Worm (Caenorhabditis elegans): ENCODE data around the gene C47A4.3.

C47A4.3 gene

ce11 chrIV:13783237-13784012 is 41.3 kb upstream of the C47A4.3 start, which contains the start of gene iscu-1 (continued):
- TF ChIP-seq T26A8.4 (GFP tag; IDR thresholded peaks at IDR 0.05) (no peak), daf-16 (GFP tag; optimal IDR thresholded peaks at IDR 0.05) (no peak), daf-16 (tag; optimal IDR thresholded peaks at IDR 0.05) (peak; percentile 77), ceh-62 (tag; optimal IDR thresholded peaks at IDR 0.05) (no peak), unc-62 (GFP tag; optimal IDR thresholded peaks at IDR 0.05 in 1 of 2) (no peak), unc-62 (tag; optimal IDR thresholded peaks at IDR 0.05) (no peak), ceh-32 (tag; optimal IDR thresholded peaks at IDR 0.05; ENCODE audit: poor library complexity) (no peak), nhr-6 (tag; optimal IDR thresholded peaks at IDR 0.05) (peak; percentile 44), nhr-25 (tag; optimal IDR thresholded peaks at IDR 0.05; ENCODE audit: borderline replicate concordance, insufficient read depth) (no peak), hmg-1.1 (GFP tag; IDR thresholded peaks at IDR 0.05) (0 out of 2 replicates have a peak, but pooled peaks have one; percentile 13), zip-2 (tag; optimal IDR thresholded peaks at IDR 0.05) (no peak), pqm-1 (tag; optimal IDR thresholded peaks at IDR 0.05) (peak; percentile 16)

ce11 chrIV:13782319-13782718 is 40.2 kb upstream of the C47A4.3 start:
- TF ChIP-seq ceh-20 (GFP tag; IDR thresholded peaks at IDR 0.05) (no peak), fkh-10 (GFP tag; optimal IDR thresholded peaks at IDR 0.05) (no peak), snpc-1.2 (GFP tag; IDR thresholded peaks at IDR 0.05) (peak; percentile 42; the same call in 1 of the 2 replicates), pha-4 (GFP tag; IDR thresholded peaks at IDR 0.05) (0 out of 2 replicates have a peak, but pooled peaks have one; percentile 19), pha-4 (tag; optimal IDR thresholded peaks at IDR 0.05) (no peak), nhr-10 (tag; optimal IDR thresholded peaks at IDR 0.05) (no peak), nhr-42 (GFP tag; IDR thresholded peaks at IDR 0.05) (no peak), cey-2 (tag; optimal IDR thresholded peaks at IDR 0.05; ENCODE audit: borderline replicate concordance, insufficient read depth) (no peak), zfp-3 (GFP tag; conservative IDR thresholded peaks at IDR 0.05) (no peak)

- TF ChIP-seq mxl-3 (GFP tag; optimal IDR thresholded peaks at IDR 0.05) (no peak), nhr-42 (GFP tag; IDR thresholded peaks at IDR 0.05) (no peak), snpc-1.2 (GFP tag; IDR thresholded peaks at IDR 0.05) (peak; percentile 61)
Measured at ce11 chrIV:13778710-13779109, 36.6 kb upstream of the C47A4.3 start, which contains the start of gene gly-10. gly-10 (plus strand) TSS chrIV:13779096.

ce11 chrIV:13777480-13777879 is 35.3 kb upstream of the C47A4.3 start, which contains the start of gene rpl-18:
rpl-18 (plus strand) TSS chrIV:13777865.
- TF ChIP-seq mxl-2 (GFP tag; conservative IDR thresholded peaks at IDR 0.05): no peak
- no peak for TF ChIP-seq daf-16 (GFP tag; optimal IDR thresholded peaks at IDR 0.05)
- peak; percentile 49 for TF ChIP-seq daf-16 (tag; optimal IDR thresholded peaks at IDR 0.05)
- TF ChIP-seq hmg-1.1 (GFP tag; IDR thresholded peaks at IDR 0.05): 0 out of 2 replicates have a peak, but pooled peaks have one; percentile 34
- TF ChIP-seq mep-1 (tag; optimal IDR thresholded peaks at IDR 0.05): peak; percentile 57
- TF ChIP-seq nhr-77 (tag; optimal IDR thresholded peaks at IDR 0.05): peak; percentile 43
- TF ChIP-seq D1046.2 (GFP tag; IDR thresholded peaks at IDR 0.05): no peak
- peak; percentile 8 for TF ChIP-seq unc-130 (GFP tag; optimal IDR thresholded peaks at IDR 0.05)
- TF ChIP-seq jun-1 (tag; optimal IDR thresholded peaks at IDR 0.05): no peak
- peak; percentile 45 for TF ChIP-seq rbr-2 (tag; optimal IDR thresholded peaks at IDR 0.05)
- TF ChIP-seq lin-38 (GFP tag; IDR thresholded peaks at IDR 0.05): peak; percentile 57
- peak; percentile 98 for TF ChIP-seq T20F7.1 (GFP tag; optimal IDR thresholded peaks at IDR 0.05)
- peak in 1 of 2 experiments; percentile 92 for TF ChIP-seq lsy-2 (tag; optimal IDR thresholded peaks at IDR 0.05)
- peak; percentile 85 for TF ChIP-seq hlh-30 (tag; optimal IDR thresholded peaks at IDR 0.05; ENCODE audit: insufficient read depth)
- TF ChIP-seq lin-29 (GFP tag; IDR thresholded peaks at IDR 0.05): no peak
- peak; percentile 80 for TF ChIP-seq dpl-1 (GFP tag; optimal IDR thresholded peaks at IDR 0.05)
- TF ChIP-seq nhr-11 (tag; optimal IDR thresholded peaks at IDR 0.05): peak; percentile 48
- TF ChIP-seq mdl-1 (tag; optimal IDR thresholded peaks at IDR 0.05): peak in 1 of 2 experiments; percentile 30
- TF ChIP-seq Y48G9A.11 (GFP tag; IDR thresholded peaks at IDR 0.05): peak; percentile 95
- TF ChIP-seq fkh-10 (GFP tag; optimal IDR thresholded peaks at IDR 0.05): peak; percentile 20
- TF ChIP-seq ama-1 (optimal IDR thresholded peaks at IDR 0.05): peak; percentile 4
- TF ChIP-seq ztf-7 (tag; optimal IDR thresholded peaks at IDR 0.05): peak; percentile 84
- peak; percentile 86 for TF ChIP-seq mes-2 (tag; optimal IDR thresholded peaks at IDR 0.05; ENCODE audit: poor library complexity, severe bottlenecking)
- TF ChIP-seq fos-1 (tag; optimal IDR thresholded peaks at IDR 0.05): no peak
- TF ChIP-seq nhr-6 (tag; optimal IDR thresholded peaks at IDR 0.05): peak; percentile 71
- TF ChIP-seq lin-13 (GFP tag; optimal IDR thresholded peaks at IDR 0.05): peak; percentile 72
- TF ChIP-seq nhr-111 (GFP tag; optimal IDR thresholded peaks at IDR 0.05): no peak

All from whole organism, L4 larva.